Fruit fly (Drosophila melanogaster) whole organism, embryonic: ENCODE measurements around the gene DAAM.

Experiments
- Bteb2 ChIP-seq: fragments of 200-800 bp; sonication (Bioruptor generic); optimal IDR thresholded peaks from 2 replicates; lab custom pipeline; 2016; ENCODE audit warnings: missing biosample characterization, missing genetic modification characterization
- C15 ChIP-seq: fragments of 200-800 bp; sonication (Bioruptor generic); IDR thresholded peaks from 3 replicates; pipeline ENCODE4 v1.3.6; 2022; ENCODE audit warnings: missing biosample characterization, missing genetic modification characterization
- CG11398 ChIP-seq: fragments of 200-800 bp; sonication (Bioruptor generic); optimal IDR thresholded peaks from 2 replicates; lab custom pipeline; 2016; ENCODE audit warnings: missing biosample characterization, missing genetic modification characterization
- CG12942 ChIP-seq: fragments of 200-800 bp; sonication (Bioruptor generic); optimal IDR thresholded peaks from 3 replicates; lab custom pipeline; 2016; ENCODE audit warnings: missing biosample characterization, missing genetic modification characterization
- CG13296 ChIP-seq: fragments of 200-800 bp; sonication (Bioruptor generic); optimal IDR thresholded peaks from 3 replicates; lab custom pipeline; 2018; ENCODE audit warnings: missing biosample characterization, mild to moderate bottlenecking, missing genetic modification characterization
- CG14710 ChIP-seq: fragments of 200-800 bp; sonication (Bioruptor generic); optimal IDR thresholded peaks from 3 replicates; lab custom pipeline; 2019; ENCODE audit warnings: missing biosample characterization, mild to moderate bottlenecking, missing genetic modification characterization, moderate library complexity
- CG15601 ChIP-seq: fragments of 200-800 bp; sonication (Bioruptor generic); optimal IDR thresholded peaks from 3 replicates; lab custom pipeline; 2019; ENCODE audit warnings: missing biosample characterization, mild to moderate bottlenecking, missing genetic modification characterization, moderate library complexity
- CG15696 ChIP-seq: fragments of 200-800 bp; sonication (Bioruptor generic); optimal IDR thresholded peaks from 2 replicates; lab custom pipeline; 2019; ENCODE audit warnings: missing biosample characterization, mild to moderate bottlenecking, missing genetic modification characterization, moderate library complexity
- CG1792 ChIP-seq: fragments of 200-800 bp; sonication (Bioruptor generic); optimal IDR thresholded peaks from 2 replicates; lab custom pipeline; 2016; ENCODE audit warnings: missing biosample characterization, missing genetic modification characterization
- CG3163 ChIP-seq: fragments of 200-800 bp; sonication (Bioruptor generic); optimal IDR thresholded peaks from 3 replicates; lab custom pipeline; 2016; ENCODE audit warnings: missing biosample characterization, missing genetic modification characterization
- CG32767 ChIP-seq: fragments of 200-800 bp; sonication (Bioruptor generic); IDR thresholded peaks from 2 replicates; pipeline ENCODE4 v1.3.6; 2022; ENCODE audit warnings: missing biosample characterization, missing genetic modification characterization
- CG4282 ChIP-seq: fragments of 200-800 bp; sonication (Bioruptor generic); optimal IDR thresholded peaks from 2 replicates; lab custom pipeline; 2016; ENCODE audit warnings: missing biosample characterization, missing genetic modification characterization
- CG43689 ChIP-seq: fragments of 200-800 bp; sonication (Bioruptor generic); IDR thresholded peaks from 2 replicates; pipeline ENCODE4 v1.3.6; 2022; ENCODE audit warnings: missing biosample characterization, missing genetic modification characterization
- CG6854 ChIP-seq: fragments of 200-800 bp; sonication (Bioruptor generic); optimal IDR thresholded peaks from 3 replicates; lab custom pipeline; 2017; ENCODE audit warnings: missing biosample characterization, mild to moderate bottlenecking, missing genetic modification characterization
- CG7556 ChIP-seq: fragments of 200-800 bp; sonication (Bioruptor generic); optimal IDR thresholded peaks from 2 replicates; lab custom pipeline; 2017; ENCODE audit warnings: missing biosample characterization, mild to moderate bottlenecking, missing genetic modification characterization
- CG7928 ChIP-seq: fragments of 200-800 bp; sonication (Bioruptor generic); optimal IDR thresholded peaks from 2 replicates; lab custom pipeline; 2017; ENCODE audit warnings: missing biosample characterization, mild to moderate bottlenecking, missing genetic modification characterization
- CG8281 ChIP-seq: fragments of 200-800 bp; sonication (Bioruptor generic); optimal IDR thresholded peaks from 2 replicates; lab custom pipeline; 2018; ENCODE audit warnings: missing biosample characterization, mild to moderate bottlenecking, missing genetic modification characterization, moderate library complexity
- CG8478 ChIP-seq: fragments of >200 bp; optimal IDR thresholded peaks from 2 replicates; lab custom pipeline; 2018
- CG9609 ChIP-seq: fragments of 200-800 bp; sonication (Bioruptor generic); optimal IDR thresholded peaks from 3 replicates; lab custom pipeline; 2016; ENCODE audit warnings: missing biosample characterization, missing genetic modification characterization
- Deaf1 ChIP-seq: fragments of 200-800 bp; optimal IDR thresholded peaks from 3 replicates; lab custom pipeline; 2019; ENCODE audit warnings: missing biosample characterization, mild to moderate bottlenecking, missing genetic modification characterization, moderate library complexity
- Dp ChIP-seq: fragments of 200-800 bp; sonication (Bioruptor generic); optimal IDR thresholded peaks from 2 replicates; lab custom pipeline; 2018; ENCODE audit warnings: missing biosample characterization, mild to moderate bottlenecking, missing genetic modification characterization, moderate library complexity
- Drgx ChIP-seq: fragments of 200-800 bp; sonication (Bioruptor generic); IDR thresholded peaks from 2 replicates; pipeline ENCODE4 v1.3.6; 2022; ENCODE audit warnings: missing biosample characterization, missing genetic modification characterization
- Eip74EF ChIP-seq, 2 experiments: fragments of 200-800 bp in 1 of 2; fragments of >200 bp in 1 of 2; sonication (Bioruptor generic) in 1 of 2; optimal IDR thresholded peaks; 2 replicates each; lab custom pipeline; 2017 to 2019; ENCODE audit warnings: missing biosample characterization in 2 of 2, missing genetic modification characterization in 2 of 2, mild to moderate bottlenecking in 1 of 2, moderate library complexity in 1 of 2
- Hand ChIP-seq: fragments of 200-800 bp; sonication (Bioruptor generic); optimal IDR thresholded peaks from 2 replicates; lab custom pipeline; 2017; ENCODE audit warnings: mild to moderate bottlenecking, missing biosample characterization, missing genetic modification reagents, missing genetic modification characterization
- Pdp1 ChIP-seq, 2 experiments: fragments of 200-800 bp; sonication (Bioruptor generic); optimal IDR thresholded peaks; 3 replicates each; lab custom pipeline; 2016; ENCODE audit warnings: missing biosample characterization in 2 of 2, missing genetic modification characterization in 2 of 2, mild to moderate bottlenecking in 1 of 2, moderate library complexity in 1 of 2
- Scr ChIP-seq: fragments of 200-800 bp; sonication (Bioruptor generic); IDR thresholded peaks from 2 replicates; pipeline ENCODE4 v1.3.6; 2022; ENCODE audit warnings: missing biosample characterization, missing genetic modification characterization; ENCODE audit not compliant: partially characterized antibody
- Sox102F ChIP-seq: fragments of 200-800 bp; sonication (Bioruptor generic); optimal IDR thresholded peaks from 2 replicates; lab custom pipeline; 2018; ENCODE audit warnings: missing biosample characterization, mild to moderate bottlenecking, missing genetic modification characterization, moderate library complexity
- TFAM ChIP-seq: fragments of 200-800 bp; sonication (Bioruptor generic); optimal IDR thresholded peaks from 2 replicates; lab custom pipeline; 2017; ENCODE audit warnings: missing biosample characterization, missing genetic modification characterization, inconsistent platforms
- bbx ChIP-seq: fragments of 200-800 bp; sonication (Bioruptor generic); IDR thresholded peaks from 2 replicates; pipeline ENCODE4 v1.3.6; 2022; ENCODE audit warnings: missing biosample characterization, missing genetic modification characterization; ENCODE audit not compliant: partially characterized antibody
- br ChIP-seq: fragments of >200 bp; optimal IDR thresholded peaks from 2 replicates; lab custom pipeline; 2017
- caup ChIP-seq: fragments of 200-800 bp; sonication (Bioruptor generic); optimal IDR thresholded peaks from 3 replicates; lab custom pipeline; 2017; ENCODE audit warnings: missing biosample characterization, mild to moderate bottlenecking, missing genetic modification characterization, moderate library complexity; ENCODE audit not compliant: severe bottlenecking
- chinmo ChIP-seq: fragments of 200-800 bp; sonication (Bioruptor generic); IDR thresholded peaks from 4 replicates; pipeline ENCODE4 v1.3.6; 2022; ENCODE audit warnings: missing biosample characterization, missing genetic modification characterization; ENCODE audit not compliant: partially characterized antibody
- crc ChIP-seq: fragments of 200-800 bp; sonication (Bioruptor generic); optimal IDR thresholded peaks from 2 replicates; lab custom pipeline; 2016; ENCODE audit warnings: missing biosample characterization, missing genetic modification characterization
- cwo ChIP-seq: fragments of 200-800 bp; sonication (Bioruptor generic); optimal IDR thresholded peaks from 3 replicates; lab custom pipeline; 2017; ENCODE audit warnings: missing biosample characterization, missing genetic modification characterization, mild to moderate bottlenecking, moderate library complexity, missing genetic modification reagents
- dimm ChIP-seq: fragments of 200-800 bp; sonication (Bioruptor generic); IDR thresholded peaks from 2 replicates; pipeline ENCODE4 v1.3.6; 2022; ENCODE audit warnings: missing biosample characterization, missing genetic modification characterization
- dm ChIP-seq: fragments of 200-800 bp; sonication (Bioruptor generic); optimal IDR thresholded peaks from 3 replicates; lab custom pipeline; 2016; ENCODE audit warnings: missing biosample characterization, missing genetic modification characterization
- ewg ChIP-seq: fragments of 200-800 bp; sonication (Bioruptor generic); optimal IDR thresholded peaks from 3 replicates; lab custom pipeline; 2017; ENCODE audit warnings: mild to moderate bottlenecking, missing biosample characterization, missing genetic modification reagents, missing genetic modification characterization
- fd96Cb ChIP-seq: fragments of 200-800 bp; sonication (Bioruptor generic); optimal IDR thresholded peaks from 2 replicates; lab custom pipeline; 2018; ENCODE audit warnings: missing biosample characterization, mild to moderate bottlenecking, missing genetic modification characterization, moderate library complexity
- grn ChIP-seq: fragments of 200-800 bp; sonication (Bioruptor generic); optimal IDR thresholded peaks from 3 replicates; lab custom pipeline; 2017; ENCODE audit warnings: missing biosample characterization, missing genetic modification characterization
- h ChIP-seq: fragments of >200 bp; optimal IDR thresholded peaks from 2 replicates; lab custom pipeline; 2017
- hb ChIP-seq: fragments of 200-800 bp; sonication (Bioruptor generic); IDR thresholded peaks from 3 replicates; pipeline ENCODE4 v1.3.6; 2022; ENCODE audit warnings: missing biosample characterization, missing genetic modification characterization; ENCODE audit not compliant: partially characterized antibody
- insv ChIP-seq, 2 experiments: fragments of 200-800 bp; sonication (Bioruptor generic); optimal IDR thresholded peaks; 3 replicates each; lab custom pipeline; 2016 to 2018; ENCODE audit warnings: missing biosample characterization in 2 of 2, missing genetic modification characterization in 2 of 2
- jing ChIP-seq: fragments of 200-800 bp; sonication (Bioruptor generic); optimal IDR thresholded peaks from 2 replicates; lab custom pipeline; 2018; ENCODE audit warnings: missing biosample characterization, mild to moderate bottlenecking, missing genetic modification characterization
- odd ChIP-seq: fragments of 200-800 bp; sonication (Bioruptor generic); optimal IDR thresholded peaks from 2 replicates; lab custom pipeline; 2017; ENCODE audit warnings: missing biosample characterization, mild to moderate bottlenecking, missing genetic modification characterization
- peb ChIP-seq: fragments of 200-800 bp; sonication (Bioruptor generic); IDR thresholded peaks from 2 replicates; pipeline ENCODE4 v1.3.6; 2022; ENCODE audit warnings: missing biosample characterization, missing genetic modification characterization
- psq ChIP-seq: fragments of 200-800 bp; sonication (Bioruptor generic); optimal IDR thresholded peaks from 2 replicates; lab custom pipeline; 2017; ENCODE audit warnings: missing biosample characterization, missing genetic modification characterization
- shn ChIP-seq: fragments of 200-800 bp; sonication (Bioruptor generic); optimal IDR thresholded peaks from 3 replicates; lab custom pipeline; 2016; ENCODE audit warnings: missing biosample characterization, missing genetic modification characterization
- slp2 ChIP-seq: fragments of 200-800 bp; sonication (Bioruptor generic); optimal IDR thresholded peaks from 2 replicates; lab custom pipeline; 2016; ENCODE audit warnings: missing biosample characterization, missing genetic modification characterization
- sob ChIP-seq: fragments of 200-800 bp; sonication (Bioruptor generic); IDR thresholded peaks from 2 replicates; pipeline ENCODE4 v1.3.6; 2022; ENCODE audit warnings: missing biosample characterization, missing genetic modification characterization
- tap ChIP-seq: fragments of 200-800 bp; optimal IDR thresholded peaks from 3 replicates; lab custom pipeline; 2019; ENCODE audit warnings: missing biosample characterization, mild to moderate bottlenecking, missing genetic modification characterization, moderate library complexity
- zfh2 ChIP-seq: fragments of 200-800 bp; sonication (Bioruptor generic); optimal IDR thresholded peaks from 2 replicates; lab custom pipeline; 2016; ENCODE audit warnings: missing biosample characterization, missing genetic modification characterization

Gene DAAM

dm6 chrX:1322214-1322613 lies at the start of gene DAAM (continued):
- TF ChIP-seq C15 = no peak
- peak; percentile 37 for TF ChIP-seq CG7928 (GFP tag; lab: Kevin White, UChicago)
- TF ChIP-seq tap (tag; lab: Kevin White, UChicago) = no peak
- TF ChIP-seq Eip74EF (GFP tag; optimal IDR thresholded peaks at IDR 0.05; lab: Kevin White, UChicago) = peak in 1 of 2 experiments; percentile 5
- TF ChIP-seq dimm (GFP tag; lab: Robert Waterston, UW) = no peak
- peak; percentile 20 for TF ChIP-seq CG9609 (GFP tag; lab: Kevin White, UChicago)
- peak in 1 of 2 experiments; percentile 41 for TF ChIP-seq insv (GFP tag; optimal IDR thresholded peaks at IDR 0.05; lab: Kevin White, UChicago)
- TF ChIP-seq Hand (GFP tag; lab: Kevin White, UChicago) = no peak
- TF ChIP-seq CG1792 (GFP tag; lab: Kevin White, UChicago) = no peak
- peak; percentile 18 for TF ChIP-seq cwo (GFP tag; lab: Kevin White, UChicago)
- no peak for TF ChIP-seq odd
- TF ChIP-seq slp2 (GFP tag; lab: Kevin White, UChicago) = no peak
- no peak for TF ChIP-seq CG13296 (GFP tag; lab: Kevin White, UChicago)
- no peak for TF ChIP-seq Sox102F
- TF ChIP-seq Pdp1 (GFP tag; optimal IDR thresholded peaks at IDR 0.05; lab: Kevin White, UChicago) = peak in 1 of 2 experiments; percentile 2
- TF ChIP-seq zfh2 (GFP tag; lab: Kevin White, UChicago) = peak; percentile 53
- TF ChIP-seq CG43689 (GFP tag; lab: Robert Waterston, UW) = no peak
- TF ChIP-seq CG15696 (tag; lab: Kevin White, UChicago) = peak; percentile 1
- no peak for TF ChIP-seq br (lab: Kevin White, UChicago)
- peak; percentile 28 for TF ChIP-seq CG6854
- TF ChIP-seq grn (GFP tag; lab: Kevin White, UChicago) = peak; percentile 60
- 0 out of 2 replicates have a peak, but pooled peaks have one; percentile 23 for TF ChIP-seq CG32767
- peak; percentile 28 for TF ChIP-seq CG4282 (GFP tag; lab: Kevin White, UChicago)
- no peak for TF ChIP-seq Drgx (GFP tag; lab: Robert Waterston, UW)
- 0 out of 3 replicates have a peak, but pooled peaks have one; percentile 51 for TF ChIP-seq hb (GFP tag; lab: Robert Waterston, UW)
- peak; percentile 57 for TF ChIP-seq CG14710 (tag; lab: Kevin White, UChicago)
- peak; percentile 47 for TF ChIP-seq dm (GFP tag; lab: Kevin White, UChicago)
- TF ChIP-seq CG15601 = peak; percentile 45
- peak; percentile 79 for TF ChIP-seq caup
- TF ChIP-seq jing (GFP tag; lab: Kevin White, UChicago) = no peak
- peak; percentile 63; the same call in 1 of the 2 replicates for TF ChIP-seq bbx
- TF ChIP-seq chinmo (GFP tag; lab: Robert Waterston, UW) = no peak
- TF ChIP-seq CG8478 (lab: Kevin White, UChicago) = no peak
- no peak for TF ChIP-seq crc
- 0 out of 2 replicates have a peak, but pooled peaks have one; percentile 29 for TF ChIP-seq Scr (GFP tag; lab: Robert Waterston, UW)
- TF ChIP-seq Deaf1 (tag; lab: Kevin White, UChicago) = peak; percentile 43
- TF ChIP-seq CG3163 (GFP tag; lab: Kevin White, UChicago) = peak; percentile 29
- TF ChIP-seq CG8281 (tag; lab: Kevin White, UChicago) = no peak
- TF ChIP-seq sob = peak; percentile 69
- TF ChIP-seq Dp (GFP tag; lab: Kevin White, UChicago) = peak; percentile 80
- no peak for TF ChIP-seq Bteb2 (GFP tag; lab: Kevin White, UChicago)
- TF ChIP-seq CG7556 (GFP tag; lab: Kevin White, UChicago) = no peak
- no peak for TF ChIP-seq CG12942 (GFP tag; lab: Kevin White, UChicago)
- TF ChIP-seq CG11398 (GFP tag; lab: Kevin White, UChicago) = peak; percentile 0
- no peak for TF ChIP-seq TFAM
- no peak for TF ChIP-seq h (lab: Kevin White, UChicago)
- TF ChIP-seq peb (GFP tag; lab: Robert Waterston, UW) = no peak
- peak; percentile 81 for TF ChIP-seq ewg (GFP tag; lab: Kevin White, UChicago)
- peak; percentile 4 for TF ChIP-seq shn (GFP tag; lab: Kevin White, UChicago)
- no peak for TF ChIP-seq psq (GFP tag; lab: Kevin White, UChicago)
- no peak for TF ChIP-seq fd96Cb (tag; lab: Kevin White, UChicago)
